Worm (Caenorhabditis elegans): ENCODE measurements around the gene T26C11.8.

T26C11.8 gene

DNA sequence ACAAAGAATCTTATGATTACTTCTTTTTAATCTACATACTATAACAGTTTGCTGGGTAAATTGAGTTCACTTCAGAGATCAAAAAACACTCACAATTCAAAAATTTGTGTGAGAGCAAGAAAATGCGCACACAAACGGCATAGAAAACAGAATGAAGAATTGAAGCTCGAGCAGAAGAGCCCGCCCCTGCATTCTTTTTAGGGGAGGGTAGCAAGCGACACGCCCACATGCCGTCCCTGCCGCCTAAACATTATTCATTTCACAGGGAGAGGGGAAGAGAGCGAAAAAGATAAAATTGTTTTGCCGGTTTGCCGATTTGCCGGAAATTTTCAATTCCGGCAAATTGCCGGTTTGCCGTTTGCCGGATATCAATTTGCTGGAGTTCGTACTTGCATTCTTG, 48.8 kb downstream of the T26C11.8 start (continued):
- TF ChIP-seq tlp-1 (tag; optimal IDR thresholded peaks at IDR 0.05) = no peak
